Worm (Caenorhabditis elegans) whole organism, early embryonic: ENCODE measurements around the gene T07G12.2.
A peak's percentile ranks its signal among the peaks of the same experiment; 100 is the strongest.

Source experiments
- B0310.2 ChIP-seq: sonication (generic microtip); optimal IDR thresholded peaks from 2 replicates; lab custom pipeline; 2016; ENCODE audit warnings: mild to moderate bottlenecking, missing genetic modification characterization, missing compliant biosample characterization
- F13C5.2 ChIP-seq: sonication (generic microtip); optimal IDR thresholded peaks from 2 replicates; lab custom pipeline; 2017; ENCODE audit warnings: mild to moderate bottlenecking, missing genetic modification characterization, inconsistent platforms, missing compliant biosample characterization
- aly-1 ChIP-seq: sonication (generic microtip); optimal IDR thresholded peaks from 2 replicates; lab custom pipeline; 2016; ENCODE audit warnings: missing genetic modification characterization, missing compliant biosample characterization
- ama-1 ChIP-seq: fragments of 150-350 bp; optimal IDR thresholded peaks from 2 replicates; lab custom pipeline; 2014
- ceh-13 ChIP-seq: fragments of 200-800 bp; sonication (Bioruptor generic); optimal IDR thresholded peaks from 2 replicates; lab custom pipeline; 2018; ENCODE audit warnings: mild to moderate bottlenecking, missing genetic modification characterization, missing compliant biosample characterization
- ceh-36 ChIP-seq: sonication (generic microtip); optimal IDR thresholded peaks from 2 replicates; lab custom pipeline; 2016; ENCODE audit warnings: missing genetic modification characterization, inconsistent platforms, missing compliant biosample characterization
- ets-7 ChIP-seq: sonication (generic microtip); optimal IDR thresholded peaks from 2 replicates; lab custom pipeline; 2016; ENCODE audit warnings: missing genotype, missing genetic modification characterization, missing compliant biosample characterization
- flt-1 ChIP-seq: fragments of 200-800 bp; sonication (Bioruptor generic); IDR thresholded peaks from 2 replicates; pipeline ENCODE4 v1.3.6; 2022; ENCODE audit warnings: missing genetic modification characterization, missing compliant biosample characterization
- hmbx-1 ChIP-seq: sonication (generic microtip); optimal IDR thresholded peaks from 2 replicates; lab custom pipeline; 2016; ENCODE audit warnings: mild to moderate bottlenecking, missing genetic modification characterization, missing compliant biosample characterization
- hmg-4 ChIP-seq: fragments of 200-800 bp; sonication (Bioruptor generic); optimal IDR thresholded peaks from 2 replicates; lab custom pipeline; 2018; ENCODE audit warnings: mild to moderate bottlenecking, missing genetic modification characterization, missing compliant biosample characterization
- hnd-1 ChIP-seq: sonication (generic microtip); optimal IDR thresholded peaks from 2 replicates; lab custom pipeline; 2016; ENCODE audit warnings: missing genetic modification characterization, missing compliant biosample characterization
- pes-1 ChIP-seq: fragments of 200-800 bp; sonication (Bioruptor generic); IDR thresholded peaks from 2 replicates; pipeline ENCODE4 v1.3.6; 2022; ENCODE audit warnings: missing genetic modification reagents, missing genetic modification characterization, missing compliant biosample characterization
- scrt-1 ChIP-seq: fragments of 200-800 bp; sonication (Bioruptor generic); IDR thresholded peaks from 2 replicates; pipeline ENCODE4 v1.3.6; 2022; ENCODE audit warnings: missing genetic modification characterization, missing compliant biosample characterization
- sea-1 ChIP-seq: fragments of 200-800 bp; sonication (Bioruptor generic); conservative IDR thresholded peaks from 2 replicates; pipeline ENCODE4 v1.3.6; 2022; ENCODE audit warnings: missing genetic modification characterization, missing compliant biosample characterization
- tbx-11 ChIP-seq: fragments of 200-800 bp; sonication (Bioruptor generic); IDR thresholded peaks from 2 replicates; pipeline ENCODE4 v1.3.6; 2022; ENCODE audit warnings: missing genetic modification characterization, missing compliant biosample characterization
- tbx-37 ChIP-seq: fragments of 200-800 bp; sonication (Bioruptor generic); conservative IDR thresholded peaks from 2 replicates; pipeline ENCODE4 v1.3.6; 2022; ENCODE audit warnings: missing genetic modification reagents, missing genetic modification characterization, missing compliant biosample characterization
- tra-4 ChIP-seq: sonication (generic microtip); optimal IDR thresholded peaks from 2 replicates; lab custom pipeline; 2017; ENCODE audit warnings: missing genetic modification characterization, missing compliant biosample characterization

Gene T07G12.2

DNA sequence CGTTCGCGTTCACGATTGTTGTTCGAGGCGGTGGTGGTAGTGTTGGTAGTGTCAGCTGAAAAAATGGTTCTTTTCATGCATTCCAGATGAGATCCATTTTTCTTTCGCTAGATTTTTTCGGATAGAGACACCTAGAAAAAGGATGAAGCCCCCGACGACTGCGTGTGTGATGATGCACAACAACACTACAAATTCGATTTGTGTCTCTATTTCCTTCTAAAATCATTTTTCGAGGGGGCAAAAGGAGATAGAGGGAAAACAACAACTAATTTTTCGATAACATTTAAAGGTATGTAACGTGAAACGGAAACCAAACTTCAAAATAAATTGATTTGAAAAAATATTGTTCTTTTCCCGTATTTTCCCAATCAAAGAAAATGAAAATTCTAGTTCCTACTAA, 30.0 kb upstream of the T07G12.2 start:
- TF ChIP-seq hnd-1 (tag; lab: Kevin White, UChicago): no peak
- no peak for TF ChIP-seq tbx-11 (GFP tag; lab: Robert Waterston, UW)
- no peak for TF ChIP-seq flt-1 (GFP tag; lab: Robert Waterston, UW)

DNA sequence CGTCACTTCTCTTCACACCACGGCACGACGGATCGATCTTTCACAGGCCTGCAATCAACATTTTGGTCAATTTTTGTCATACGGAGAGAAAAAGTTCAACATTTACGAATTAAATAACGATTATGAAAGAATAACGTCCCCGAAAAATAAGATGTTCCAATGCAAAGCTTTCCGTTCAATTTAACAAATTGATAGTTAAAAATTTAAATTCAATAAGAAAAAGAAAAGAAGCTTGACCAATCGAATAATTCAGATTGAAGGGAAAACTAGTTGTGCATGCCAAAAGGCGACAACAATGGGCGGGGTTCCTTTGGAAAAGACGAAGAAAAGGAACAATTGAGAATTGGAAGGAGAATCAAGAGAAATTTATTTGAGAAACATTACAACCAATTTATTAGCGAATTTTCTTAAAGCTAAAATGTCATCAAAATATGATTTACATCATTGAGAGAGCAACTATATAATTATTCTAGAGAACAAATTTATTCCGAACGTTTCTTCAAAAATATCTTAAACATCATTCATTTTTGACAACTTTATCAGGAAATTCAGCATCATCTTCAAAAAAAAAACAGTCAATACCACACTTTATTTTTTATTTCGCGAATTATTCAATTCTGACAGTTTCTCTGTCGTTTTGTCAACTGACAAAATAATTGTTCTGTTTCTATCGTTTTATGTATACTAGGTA, 28.8 kb upstream of the T07G12.2 start, which contains the start of gene tax-6:
Gene tax-6, minus strand, starts transcription at position 51 of the 691 bp plus-strand sequence.
- TF ChIP-seq ama-1 (lab: Kevin White, UChicago) (no peak), ets-7 (tag; lab: Kevin White, UChicago) (no peak), scrt-1 (GFP tag; lab: Robert Waterston, UW) (no peak), tbx-11 (GFP tag; lab: Robert Waterston, UW) (no peak), hnd-1 (tag; lab: Kevin White, UChicago) (no peak), pes-1 (no peak), flt-1 (GFP tag; lab: Robert Waterston, UW) (no peak), sea-1 (GFP tag; lab: Robert Waterston, UW) (no peak), aly-1 (no peak), hmbx-1 (tag; lab: Kevin White, UChicago) (no peak)

DNA sequence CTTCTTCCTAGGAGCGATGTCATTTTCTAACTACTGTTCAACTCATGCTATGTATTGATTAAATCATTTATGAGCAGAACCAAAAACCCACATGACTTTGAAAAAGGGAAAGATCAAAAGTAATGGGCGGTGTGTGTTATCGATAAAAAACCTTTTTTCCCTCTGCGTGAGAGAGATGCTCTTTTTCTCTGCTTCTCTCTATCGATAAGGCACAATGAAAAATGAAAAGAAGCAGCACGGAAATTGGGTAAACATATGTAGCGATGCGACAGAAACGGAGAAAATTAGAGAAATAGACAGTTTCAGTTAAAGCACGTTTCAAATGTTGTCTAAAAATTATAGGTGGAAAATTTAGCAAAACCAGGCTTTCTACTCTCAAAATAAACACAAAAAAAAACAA, 28.2 kb upstream of the T07G12.2 start:
- TF ChIP-seq ama-1 (lab: Kevin White, UChicago) (no peak), hnd-1 (tag; lab: Kevin White, UChicago) (no peak), hmg-4 (GFP tag; lab: Kevin White, UChicago) (no peak), hmbx-1 (tag; lab: Kevin White, UChicago) (no peak), ceh-13 (GFP tag; lab: Kevin White, UChicago) (no peak), B0310.2 (tag; lab: Kevin White, UChicago) (no peak), F13C5.2 (tag; lab: Kevin White, UChicago) (no peak), aly-1 (no peak), scrt-1 (GFP tag; lab: Robert Waterston, UW) (no peak), tra-4 (no peak)

DNA sequence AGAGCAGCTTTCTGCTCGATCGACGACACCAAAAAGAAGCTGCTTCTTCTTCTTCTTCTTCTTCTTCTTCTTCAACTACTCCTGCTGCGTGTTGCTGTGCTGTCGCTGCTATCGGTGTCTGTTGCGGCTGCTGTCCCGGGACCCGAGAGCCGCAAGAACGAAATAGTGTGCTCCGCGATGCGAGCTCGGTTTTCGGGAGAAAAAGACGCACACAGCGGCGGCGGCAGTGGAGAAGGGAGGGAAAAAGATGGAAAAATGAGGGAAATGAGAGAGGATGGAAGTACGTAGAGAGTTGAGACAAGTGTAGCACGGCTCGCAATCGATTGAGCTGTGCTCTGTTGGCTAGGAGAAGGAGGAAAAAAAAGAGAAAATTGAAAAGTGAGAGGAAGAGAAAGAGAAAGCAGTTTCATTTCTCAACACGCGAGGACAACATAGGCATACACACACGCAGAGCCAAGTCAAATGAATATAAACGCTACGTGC, 26.7 kb upstream of the T07G12.2 start:
- TF ChIP-seq ceh-13 (GFP tag; lab: Kevin White, UChicago) (no peak), ceh-36 (tag; lab: Kevin White, UChicago) (no peak), sea-1 (GFP tag; lab: Robert Waterston, UW) (no peak), hnd-1 (tag; lab: Kevin White, UChicago) (no peak), hmg-4 (GFP tag; lab: Kevin White, UChicago) (peak; percentile 45), F13C5.2 (tag; lab: Kevin White, UChicago) (peak; percentile 49), tra-4 (no peak)

DNA sequence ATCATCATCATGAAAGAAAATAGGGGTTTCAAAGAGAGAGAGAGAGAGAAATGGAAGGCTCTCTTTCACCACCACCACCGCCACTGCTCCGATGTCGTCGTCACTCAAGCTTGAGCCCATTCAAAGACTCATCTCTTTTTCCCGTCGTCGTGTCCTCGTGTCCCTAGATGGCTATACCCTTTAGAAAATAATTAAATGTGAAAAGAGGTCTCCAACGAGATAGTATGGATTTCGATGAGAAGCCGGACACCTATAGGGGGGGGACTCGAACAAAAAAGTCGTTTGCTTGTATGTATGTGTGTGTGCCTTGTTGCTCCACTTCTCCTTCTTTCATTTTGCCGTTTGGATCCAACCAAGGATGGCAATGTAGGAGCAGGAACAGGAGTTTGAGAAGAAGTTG, 25.5 kb upstream of the T07G12.2 start:
- TF ChIP-seq tra-4 (no peak), tbx-11 (GFP tag; lab: Robert Waterston, UW) (no peak)

DNA sequence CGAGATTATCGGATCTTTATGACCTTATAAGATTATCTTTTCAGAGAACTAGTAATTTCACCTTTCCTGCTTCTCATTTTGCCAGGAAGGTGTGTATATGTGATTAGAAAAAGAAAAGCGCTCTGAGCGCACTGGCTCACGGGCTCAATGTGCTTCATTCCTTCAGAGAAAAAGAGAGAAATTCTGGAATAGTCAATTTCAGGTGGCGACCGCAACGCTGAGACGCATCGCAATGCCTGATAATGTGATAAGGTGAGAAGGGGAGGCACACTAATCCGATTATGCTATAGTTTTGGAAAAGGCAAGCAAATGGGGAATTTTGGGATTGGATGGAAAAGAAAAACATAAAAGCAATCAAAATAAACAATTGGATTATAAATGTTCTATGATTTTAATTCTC, 24.5 kb upstream of the T07G12.2 start:
- TF ChIP-seq pes-1 (no peak), ets-7 (tag; lab: Kevin White, UChicago) (no peak), sea-1 (GFP tag; lab: Robert Waterston, UW) (no peak), scrt-1 (GFP tag; lab: Robert Waterston, UW) (no peak), tbx-11 (GFP tag; lab: Robert Waterston, UW) (no peak), aly-1 (no peak), F13C5.2 (tag; lab: Kevin White, UChicago) (no peak), ceh-13 (GFP tag; lab: Kevin White, UChicago) (no peak), tbx-37 (GFP tag; lab: Robert Waterston, UW) (no peak), B0310.2 (tag; lab: Kevin White, UChicago) (no peak), hmg-4 (GFP tag; lab: Kevin White, UChicago) (no peak), hnd-1 (tag; lab: Kevin White, UChicago) (no peak), hmbx-1 (tag; lab: Kevin White, UChicago) (no peak), ceh-36 (tag; lab: Kevin White, UChicago) (no peak), ama-1 (lab: Kevin White, UChicago) (no peak), tra-4 (no peak), flt-1 (GFP tag; lab: Robert Waterston, UW) (no peak)

DNA sequence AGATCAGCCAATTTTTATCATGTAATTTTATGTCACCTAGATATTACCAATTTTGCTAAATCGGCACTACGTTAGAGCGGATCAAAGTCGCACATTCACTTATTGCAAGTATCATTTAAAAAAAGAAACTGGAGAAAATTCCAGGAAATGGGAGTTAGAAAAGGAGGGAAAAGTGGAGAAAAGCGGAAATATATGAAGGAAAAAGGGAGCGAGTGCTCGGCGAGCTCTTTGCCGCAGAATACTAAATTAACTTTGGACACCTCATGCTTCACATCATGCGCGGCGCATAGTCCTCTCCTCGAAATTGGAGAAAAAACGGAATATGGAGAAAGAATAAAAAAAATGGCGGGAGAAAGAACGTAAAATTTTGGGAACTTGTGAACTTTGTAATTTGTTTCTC, 22.9 kb upstream of the T07G12.2 start:
- TF ChIP-seq hmg-4 (GFP tag; lab: Kevin White, UChicago): no peak
- TF ChIP-seq ets-7 (tag; lab: Kevin White, UChicago): no peak
- TF ChIP-seq hmbx-1 (tag; lab: Kevin White, UChicago): no peak
- no peak for TF ChIP-seq B0310.2 (tag; lab: Kevin White, UChicago)
- TF ChIP-seq flt-1 (GFP tag; lab: Robert Waterston, UW): no peak
- no peak for TF ChIP-seq ceh-13 (GFP tag; lab: Kevin White, UChicago)
- TF ChIP-seq tra-4: no peak
- TF ChIP-seq ama-1 (lab: Kevin White, UChicago): no peak
- no peak for TF ChIP-seq tbx-11 (GFP tag; lab: Robert Waterston, UW)
- no peak for TF ChIP-seq pes-1
- TF ChIP-seq tbx-37 (GFP tag; lab: Robert Waterston, UW): no peak
- no peak for TF ChIP-seq sea-1 (GFP tag; lab: Robert Waterston, UW)
- no peak for TF ChIP-seq ceh-36 (tag; lab: Kevin White, UChicago)
- no peak for TF ChIP-seq hnd-1 (tag; lab: Kevin White, UChicago)
- TF ChIP-seq aly-1: no peak
- no peak for TF ChIP-seq F13C5.2 (tag; lab: Kevin White, UChicago)
- no peak for TF ChIP-seq scrt-1 (GFP tag; lab: Robert Waterston, UW)
